Fruit fly (Drosophila melanogaster) whole organism, embryonic: Measurements from ENCODE around the gene CG4658.
A peak's percentile ranks its signal among the peaks of the same experiment; 100 is the strongest.

Experiments
- BEAF-32 ChIP-seq: fragments of 200-800 bp; sonication (Bioruptor generic); optimal IDR thresholded peaks from 3 replicates; lab custom pipeline; 2017; ENCODE audit warnings: missing biosample characterization, missing genetic modification characterization, mild to moderate bottlenecking, moderate library complexity, missing genetic modification reagents
- CG10209 ChIP-seq: fragments of 200-800 bp; sonication (Bioruptor generic); optimal IDR thresholded peaks from 3 replicates; lab custom pipeline; 2017; ENCODE audit warnings: missing biosample characterization, mild to moderate bottlenecking, missing genetic modification characterization, missing genetic modification reagents
- CG10565 ChIP-seq: fragments of 200-800 bp; sonication (Bioruptor generic); optimal IDR thresholded peaks from 3 replicates; lab custom pipeline; 2016; ENCODE audit warnings: missing biosample characterization, mild to moderate bottlenecking, missing genetic modification characterization
- CG10654 ChIP-seq: fragments of 200-800 bp; sonication (Bioruptor generic); optimal IDR thresholded peaks from 2 replicates; lab custom pipeline; 2016; ENCODE audit warnings: missing biosample characterization, missing genetic modification characterization
- CG11398 ChIP-seq: fragments of 200-800 bp; sonication (Bioruptor generic); optimal IDR thresholded peaks from 2 replicates; lab custom pipeline; 2016; ENCODE audit warnings: missing biosample characterization, missing genetic modification characterization
- CG12391 ChIP-seq: fragments of 200-800 bp; sonication (Bioruptor generic); optimal IDR thresholded peaks from 3 replicates; lab custom pipeline; 2018; ENCODE audit warnings: missing biosample characterization, mild to moderate bottlenecking, missing genetic modification characterization, moderate library complexity
- CG13287 ChIP-seq: fragments of 200-800 bp; sonication (Bioruptor generic); IDR thresholded peaks from 2 replicates; pipeline ENCODE4 v1.3.6; 2022; ENCODE audit warnings: missing biosample characterization, missing genetic modification characterization; ENCODE audit not compliant: partially characterized antibody
- CG14014 ChIP-seq: fragments of 200-800 bp; sonication (Bioruptor generic); IDR thresholded peaks from 2 replicates; pipeline ENCODE4 v1.3.6; 2022; ENCODE audit warnings: missing biosample characterization, missing genetic modification characterization
- CG14860 ChIP-seq: fragments of 200-800 bp; sonication (Bioruptor generic); IDR thresholded peaks from 3 replicates; pipeline ENCODE4 v1.3.6; 2022; ENCODE audit warnings: missing biosample characterization, missing genetic modification characterization; ENCODE audit not compliant: partially characterized antibody
- CG17802 ChIP-seq: fragments of 200-800 bp; sonication (Bioruptor generic); optimal IDR thresholded peaks from 2 replicates; lab custom pipeline; 2018; ENCODE audit warnings: missing biosample characterization, mild to moderate bottlenecking, missing genetic modification characterization, moderate library complexity
- CG17912 ChIP-seq: fragments of 200-800 bp; sonication (Bioruptor generic); optimal IDR thresholded peaks from 2 replicates; lab custom pipeline; 2018; ENCODE audit warnings: missing biosample characterization, mild to moderate bottlenecking, missing genetic modification characterization
- CG18764 ChIP-seq: fragments of 200-800 bp; sonication (Bioruptor generic); optimal IDR thresholded peaks from 3 replicates; lab custom pipeline; 2016; ENCODE audit warnings: missing biosample characterization, missing genetic modification characterization
- CG32767 ChIP-seq: fragments of 200-800 bp; sonication (Bioruptor generic); IDR thresholded peaks from 2 replicates; pipeline ENCODE4 v1.3.6; 2022; ENCODE audit warnings: missing biosample characterization, missing genetic modification characterization
- CG32772 ChIP-seq: fragments of 200-800 bp; sonication (Bioruptor generic); IDR thresholded peaks from 2 replicates; pipeline ENCODE4 v1.3.6; 2022; ENCODE audit warnings: missing biosample characterization, missing genetic modification characterization
- CG34224 ChIP-seq: fragments of 200-800 bp; sonication (Bioruptor generic); IDR thresholded peaks from 3 replicates; pipeline ENCODE4 v1.3.6; 2022; ENCODE audit warnings: missing biosample characterization, missing genetic modification characterization; ENCODE audit not compliant: partially characterized antibody
- CG3838 ChIP-seq: fragments of 200-800 bp; sonication (Bioruptor generic); optimal IDR thresholded peaks from 3 replicates; lab custom pipeline; 2016; ENCODE audit warnings: missing biosample characterization, missing genetic modification characterization
- CG4617 ChIP-seq: fragments of 200-800 bp; sonication (Bioruptor generic); optimal IDR thresholded peaks from 3 replicates; lab custom pipeline; 2016; ENCODE audit warnings: missing biosample characterization, missing genetic modification characterization, borderline replicate concordance
- CG6683 ChIP-seq: fragments of 200-800 bp; sonication (Bioruptor generic); optimal IDR thresholded peaks from 2 replicates; lab custom pipeline; 2017; ENCODE audit warnings: missing biosample characterization, mild to moderate bottlenecking, missing genetic modification characterization, missing genetic modification reagents
- CG6765 ChIP-seq: fragments of 200-800 bp; sonication (Bioruptor generic); optimal IDR thresholded peaks from 3 replicates; lab custom pipeline; 2017; ENCODE audit warnings: missing biosample characterization, mild to moderate bottlenecking, missing genetic modification characterization
- CG7357 ChIP-seq: fragments of 200-800 bp; sonication (Bioruptor generic); IDR thresholded peaks from 3 replicates; pipeline ENCODE4 v1.3.6; 2022; ENCODE audit warnings: missing biosample characterization, missing genetic modification characterization
- CG8089 ChIP-seq: fragments of 200-800 bp; sonication (Bioruptor generic); optimal IDR thresholded peaks from 3 replicates; lab custom pipeline; 2016; ENCODE audit warnings: missing biosample characterization, missing genetic modification characterization
- CG8388 ChIP-seq: fragments of 200-800 bp; sonication (Bioruptor generic); optimal IDR thresholded peaks from 2 replicates; lab custom pipeline; 2019; ENCODE audit warnings: missing biosample characterization, mild to moderate bottlenecking, missing genetic modification characterization, moderate library complexity
- D19A ChIP-seq: fragments of 200-800 bp; optimal IDR thresholded peaks from 3 replicates; lab custom pipeline; 2019; ENCODE audit warnings: missing biosample characterization, mild to moderate bottlenecking, missing genetic modification characterization, moderate library complexity
- ERR ChIP-seq: fragments of 200-800 bp; sonication (Bioruptor generic); optimal IDR thresholded peaks from 2 replicates; lab custom pipeline; 2016; ENCODE audit warnings: missing biosample characterization, missing genetic modification characterization
- H15 ChIP-seq: fragments of 200-800 bp; sonication (Bioruptor generic); IDR thresholded peaks from 3 replicates; pipeline ENCODE4 v1.3.6; 2022; ENCODE audit warnings: missing biosample characterization, missing genetic modification characterization
- Jarid2 ChIP-seq: fragments of 200-800 bp; sonication (Bioruptor generic); optimal IDR thresholded peaks from 3 replicates; lab custom pipeline; 2017; ENCODE audit warnings: mild to moderate bottlenecking, missing biosample characterization, missing genetic modification reagents, missing genetic modification characterization
- NC2α ChIP-seq: fragments of 200-800 bp; sonication (Bioruptor generic); optimal IDR thresholded peaks from 2 replicates; lab custom pipeline; 2016; ENCODE audit warnings: missing biosample characterization, missing genetic modification characterization
- Spps ChIP-seq: fragments of 200-800 bp; sonication (Bioruptor generic); optimal IDR thresholded peaks from 2 replicates; lab custom pipeline; 2018; ENCODE audit warnings: missing biosample characterization, mild to moderate bottlenecking, missing genetic modification characterization
- Trl ChIP-seq, 3 experiments: fragments of >200 bp in 2 of 3; fragments of 200-800 bp in 1 of 3; sonication (Bioruptor generic) in 1 of 3; optimal IDR thresholded peaks; 2 replicates in 1 of 3; 3 replicates in 2 of 3; lab custom pipeline; 2016 to 2017; ENCODE audit warnings: missing biosample characterization in 1 of 3, missing genetic modification characterization in 1 of 3
- Xbp1 ChIP-seq: fragments of 200-800 bp; sonication (Bioruptor generic); optimal IDR thresholded peaks from 3 replicates; lab custom pipeline; 2016; ENCODE audit warnings: missing biosample characterization, mild to moderate bottlenecking, missing genetic modification characterization
- br ChIP-seq: fragments of >200 bp; optimal IDR thresholded peaks from 2 replicates; lab custom pipeline; 2017
- chif ChIP-seq, 2 experiments: fragments of 200-800 bp; sonication (Bioruptor generic); optimal IDR thresholded peaks; 3 replicates each; lab custom pipeline; 2016; ENCODE audit warnings: missing biosample characterization in 2 of 2, missing genetic modification characterization in 2 of 2
- crp ChIP-seq, 2 experiments: fragments of 200-800 bp; sonication (Bioruptor generic); optimal IDR thresholded peaks; 2 replicates in 1 of 2; 3 replicates in 1 of 2; lab custom pipeline; 2017; ENCODE audit warnings: missing biosample characterization in 2 of 2, missing genetic modification characterization in 2 of 2, mild to moderate bottlenecking in 1 of 2, moderate library complexity in 1 of 2
- da ChIP-seq: fragments of 200-800 bp; sonication (Bioruptor generic); optimal IDR thresholded peaks from 2 replicates; lab custom pipeline; 2016; ENCODE audit warnings: missing biosample characterization, missing genetic modification characterization
- dmrt99B ChIP-seq: fragments of 200-800 bp; sonication (Bioruptor generic); optimal IDR thresholded peaks from 2 replicates; lab custom pipeline; 2018; ENCODE audit warnings: missing biosample characterization, mild to moderate bottlenecking, missing genetic modification characterization, moderate library complexity
- dysf ChIP-seq: fragments of 200-800 bp; sonication (Bioruptor generic); IDR thresholded peaks from 3 replicates; pipeline ENCODE4 v1.3.6; 2022; ENCODE audit warnings: missing biosample characterization, missing genetic modification characterization
- esg ChIP-seq: fragments of 200-800 bp; sonication (Bioruptor generic); conservative IDR thresholded peaks from 2 replicates; pipeline ENCODE4 v1.3.6; 2022; ENCODE audit warnings: missing biosample characterization, missing genetic modification characterization
- grau ChIP-seq: fragments of 200-800 bp; optimal IDR thresholded peaks from 3 replicates; lab custom pipeline; 2019; ENCODE audit warnings: missing biosample characterization, mild to moderate bottlenecking, missing genetic modification characterization, moderate library complexity
- kah ChIP-seq: fragments of 200-800 bp; sonication (Bioruptor generic); optimal IDR thresholded peaks from 2 replicates; lab custom pipeline; 2018; ENCODE audit warnings: missing biosample characterization, mild to moderate bottlenecking, missing genetic modification characterization
- mirr ChIP-seq: fragments of 200-800 bp; sonication (Bioruptor generic); optimal IDR thresholded peaks from 3 replicates; lab custom pipeline; 2018; ENCODE audit warnings: missing biosample characterization, mild to moderate bottlenecking, missing genetic modification characterization
- nmo ChIP-seq: fragments of 200-800 bp; sonication (Bioruptor generic); optimal IDR thresholded peaks from 2 replicates; lab custom pipeline; 2018; ENCODE audit warnings: missing biosample characterization, mild to moderate bottlenecking, missing genetic modification characterization, moderate library complexity
- oc ChIP-seq: fragments of 200-800 bp; sonication (Bioruptor generic); optimal IDR thresholded peaks from 2 replicates; lab custom pipeline; 2018; ENCODE audit warnings: missing biosample characterization, mild to moderate bottlenecking, missing genetic modification characterization, moderate library complexity
- scrt ChIP-seq: fragments of 200-800 bp; sonication (Bioruptor generic); optimal IDR thresholded peaks from 2 replicates; lab custom pipeline; 2018; ENCODE audit warnings: missing biosample characterization, mild to moderate bottlenecking, missing genetic modification characterization, moderate library complexity
- shn ChIP-seq: fragments of 200-800 bp; sonication (Bioruptor generic); optimal IDR thresholded peaks from 3 replicates; lab custom pipeline; 2016; ENCODE audit warnings: missing biosample characterization, missing genetic modification characterization
- slbo ChIP-seq: fragments of 200-800 bp; sonication (Bioruptor generic); IDR thresholded peaks from 2 replicates; pipeline ENCODE4 v1.3.6; 2022; ENCODE audit warnings: missing biosample characterization, missing genetic modification characterization
- sob ChIP-seq: fragments of 200-800 bp; sonication (Bioruptor generic); IDR thresholded peaks from 2 replicates; pipeline ENCODE4 v1.3.6; 2022; ENCODE audit warnings: missing biosample characterization, missing genetic modification characterization
- tin ChIP-seq: fragments of 200-800 bp; sonication (Bioruptor generic); optimal IDR thresholded peaks from 3 replicates; lab custom pipeline; 2016; ENCODE audit warnings: missing biosample characterization, missing genetic modification characterization
- tio ChIP-seq: fragments of 200-800 bp; sonication (Bioruptor generic); optimal IDR thresholded peaks from 2 replicates; lab custom pipeline; 2017; ENCODE audit warnings: missing biosample characterization, missing genetic modification characterization, inconsistent platforms
- usp ChIP-seq: fragments of >200 bp; optimal IDR thresholded peaks from 2 replicates; lab custom pipeline; 2017; ENCODE audit warnings: missing biosample characterization, missing genetic modification characterization

Gene CG4658

DNA sequence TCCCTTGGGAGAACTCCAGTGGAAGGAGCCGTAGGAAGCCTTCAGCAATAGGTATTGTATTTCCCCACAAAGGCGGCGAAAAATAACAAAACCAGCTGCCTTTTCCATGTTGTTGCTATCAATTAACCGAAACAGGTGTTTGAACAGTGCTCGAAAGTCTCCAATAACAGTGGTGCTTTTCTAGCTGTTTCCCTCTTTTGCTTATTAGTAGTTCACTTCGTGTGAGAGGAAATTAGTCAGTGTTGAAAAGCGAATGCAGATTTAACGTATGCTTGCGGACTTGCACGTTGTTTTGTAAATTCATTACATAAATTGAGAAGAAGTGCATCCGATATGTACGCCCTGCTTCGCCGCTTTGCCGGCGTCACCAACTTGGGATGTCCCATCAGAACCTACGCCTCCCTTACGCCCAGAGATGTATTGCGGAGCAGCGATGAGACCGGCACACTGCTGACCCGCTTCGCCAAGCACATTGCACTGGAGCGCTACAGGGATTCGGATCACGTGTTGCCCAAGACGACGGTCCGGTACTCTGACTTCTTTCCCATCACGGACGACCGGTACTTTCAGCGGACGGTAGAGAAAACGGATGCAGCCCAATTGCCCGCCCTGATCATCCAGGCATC is 18.2 kb upstream of the CG4658 start, which contains the start of the genes Datp and CG4619 (continued):
- TF ChIP-seq nmo = peak; percentile 20
- peak; percentile 65; the same call in 2 of the 3 replicates for TF ChIP-seq H15 (GFP tag; lab: Robert Waterston, UW)
- TF ChIP-seq dmrt99B (tag; lab: Kevin White, UChicago) = no peak
- peak; percentile 49 for TF ChIP-seq scrt (GFP tag; lab: Kevin White, UChicago)
- TF ChIP-seq usp (GFP tag; lab: Kevin White, UChicago) = no peak
- TF ChIP-seq Trl (optimal IDR thresholded peaks at IDR 0.05; lab: Kevin White, UChicago) = peak in 1 of 2 experiments; percentile 15
- TF ChIP-seq Trl (GFP tag; optimal IDR thresholded peaks at IDR 0.05; lab: Kevin White, UChicago) = peak; percentile 64
- TF ChIP-seq CG6683 (GFP tag; lab: Kevin White, UChicago) = no peak
- TF ChIP-seq Spps (tag; lab: Kevin White, UChicago) = no peak
- TF ChIP-seq CG10565 = no peak
- TF ChIP-seq CG8388 (GFP tag; lab: Kevin White, UChicago) = no peak
- no peak for TF ChIP-seq br (lab: Kevin White, UChicago)
- TF ChIP-seq shn = peak; percentile 76
- TF ChIP-seq Xbp1 (GFP tag; lab: Kevin White, UChicago) = peak; percentile 61
- peak; percentile 49 for TF ChIP-seq da
- TF ChIP-seq chif (GFP tag; optimal IDR thresholded peaks at IDR 0.05; lab: Kevin White, UChicago) = peak in 1 of 2 experiments; percentile 16
- peak; percentile 12 for TF ChIP-seq CG10654 (GFP tag; lab: Kevin White, UChicago)
- no peak for TF ChIP-seq CG6765 (GFP tag; lab: Kevin White, UChicago)
- TF ChIP-seq mirr (GFP tag; lab: Kevin White, UChicago) = peak; percentile 53
- TF ChIP-seq tio (GFP tag; lab: Kevin White, UChicago) = no peak
- TF ChIP-seq CG17912 (GFP tag; lab: Kevin White, UChicago) = peak; percentile 56
- TF ChIP-seq CG14860 (GFP tag; lab: Robert Waterston, UW) = 0 out of 3 replicates have a peak, but pooled peaks have one; percentile 7
- no peak for TF ChIP-seq D19A
- 0 out of 2 replicates have a peak, but pooled peaks have one; percentile 13 for TF ChIP-seq CG14014 (GFP tag; lab: Robert Waterston, UW)
- TF ChIP-seq grau = no peak
- peak; percentile 71 for TF ChIP-seq slbo (GFP tag; lab: Robert Waterston, UW)
- TF ChIP-seq CG3838 (GFP tag; lab: Kevin White, UChicago) = no peak
- no peak for TF ChIP-seq ERR (GFP tag; lab: Kevin White, UChicago)
- peak; percentile 43; the same call in 1 of the 3 replicates for TF ChIP-seq CG34224 (GFP tag; lab: Robert Waterston, UW)
- TF ChIP-seq dysf (GFP tag; lab: Robert Waterston, UW) = peak; percentile 55; the same call in 2 of the 3 replicates
- peak; percentile 87 for TF ChIP-seq sob
- TF ChIP-seq CG13287 (GFP tag; lab: Robert Waterston, UW) = peak; percentile 26; the same call in 1 of the 2 replicates
- no peak for TF ChIP-seq CG7357 (GFP tag; lab: Robert Waterston, UW)
- peak in 1 of 2 experiments; percentile 87 for TF ChIP-seq crp (GFP tag; optimal IDR thresholded peaks at IDR 0.05; lab: Kevin White, UChicago)
- peak; percentile 6 for TF ChIP-seq Jarid2
- TF ChIP-seq CG18764 (GFP tag; lab: Kevin White, UChicago) = peak; percentile 32
- peak; percentile 50 for TF ChIP-seq CG10209 (GFP tag; lab: Kevin White, UChicago)
- no peak for TF ChIP-seq CG32767 (GFP tag; lab: Robert Waterston, UW)
- TF ChIP-seq CG12391 (tag; lab: Kevin White, UChicago) = peak; percentile 19
- no peak for TF ChIP-seq CG17802 (tag; lab: Kevin White, UChicago)
- TF ChIP-seq esg (GFP tag; lab: Robert Waterston, UW) = no peak
- TF ChIP-seq CG4617 (GFP tag; lab: Kevin White, UChicago) = peak; percentile 55
- peak; percentile 97 for TF ChIP-seq kah (GFP tag; lab: Kevin White, UChicago)
- 0 out of 2 replicates have a peak, but pooled peaks have one; percentile 6 for TF ChIP-seq CG32772
- peak; percentile 31 for TF ChIP-seq tin (GFP tag; lab: Kevin White, UChicago)
- TF ChIP-seq BEAF-32 = peak; percentile 23
- no peak for TF ChIP-seq NC2α (GFP tag; lab: Kevin White, UChicago)
- peak; percentile 28 for TF ChIP-seq CG8089 (GFP tag; lab: Kevin White, UChicago)
- TF ChIP-seq oc = no peak
- TF ChIP-seq CG11398 (GFP tag; lab: Kevin White, UChicago) = no peak
